Worm (Caenorhabditis elegans) whole organism, midembryonic: ENCODE results near the gene ethe-1.

Experiments
- T22C8.4 ChIP-seq: fragments of 200-800 bp; sonication (Bioruptor generic); IDR thresholded peaks from 2 replicates; pipeline ENCODE4 v1.3.6; 2022; ENCODE audit warnings: missing genetic modification characterization, missing compliant biosample characterization
- cog-1 ChIP-seq: sonication (generic microtip); optimal IDR thresholded peaks from 2 replicates; lab custom pipeline; 2016; ENCODE audit warnings: missing genetic modification characterization, missing compliant biosample characterization
- flt-1 ChIP-seq: fragments of 200-800 bp; sonication (Bioruptor generic); IDR thresholded peaks from 2 replicates; pipeline ENCODE4 v1.3.6; 2022; ENCODE audit warnings: missing genetic modification characterization, missing compliant biosample characterization
- klf-2 ChIP-seq: fragments of 200-800 bp; sonication (Bioruptor generic); conservative IDR thresholded peaks from 2 replicates; pipeline ENCODE4 v1.3.6; 2022; ENCODE audit warnings: missing genetic modification reagents, missing genetic modification characterization, missing compliant biosample characterization
- med-1 ChIP-seq: sonication (generic microtip); optimal IDR thresholded peaks from 2 replicates; lab custom pipeline; 2017; ENCODE audit warnings: missing genetic modification characterization, mild to moderate bottlenecking, missing compliant biosample characterization, antibody characterized with exemption, missing genetic modification reagents; ENCODE audit not compliant: insufficient read depth
- ref-1 ChIP-seq: fragments of 200-800 bp; sonication (Bioruptor generic); conservative IDR thresholded peaks from 2 replicates; pipeline ENCODE4 v1.3.6; 2022; ENCODE audit warnings: missing genetic modification reagents, missing genetic modification characterization, missing compliant biosample characterization
- tab-1 ChIP-seq: fragments of 200-800 bp; sonication (Bioruptor generic); IDR thresholded peaks from 2 replicates; pipeline ENCODE4 v1.3.6; 2022; ENCODE audit warnings: missing genetic modification characterization, missing compliant biosample characterization
- ztf-23 ChIP-seq: fragments of 200-800 bp; sonication (Bioruptor generic); IDR thresholded peaks from 2 replicates; pipeline ENCODE4 v1.3.6; 2022; ENCODE audit warnings: missing genetic modification reagents, missing genetic modification characterization, missing compliant biosample characterization
- ztf-29 ChIP-seq: fragments of 200-800 bp; sonication (Bioruptor generic); IDR thresholded peaks from 2 replicates; pipeline ENCODE4 v1.3.6; 2022; ENCODE audit warnings: missing genetic modification reagents, missing genetic modification characterization, missing compliant biosample characterization

ethe-1 gene

DNA sequence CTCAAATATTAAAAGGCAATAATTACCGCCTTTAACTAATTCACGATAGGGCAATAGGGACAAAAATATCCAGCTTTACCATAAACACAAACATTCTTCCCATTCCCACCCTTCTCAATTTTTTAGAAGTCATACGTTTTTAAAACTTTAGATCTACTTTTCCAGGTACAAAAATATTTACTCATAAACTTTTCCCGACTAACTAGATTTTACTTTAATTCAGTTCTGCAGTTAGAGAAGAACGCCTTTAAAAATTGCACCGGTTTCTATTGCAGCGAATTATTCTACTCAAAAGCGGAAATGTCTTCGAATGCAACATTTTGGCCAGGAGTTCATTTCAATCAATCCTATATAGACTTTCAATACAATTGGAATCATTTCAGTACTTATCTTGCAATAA lies 12.3 kb downstream of the ethe-1 start, which contains the start of gene sru-3:
Gene sru-3, plus strand, starts transcription at position 301 of the 400 bp plus-strand sequence.
- TF ChIP-seq flt-1 (GFP tag; lab: Robert Waterston, UW) = no peak

- TF ChIP-seq ztf-29 (GFP tag; lab: Robert Waterston, UW) = no peak
- TF ChIP-seq T22C8.4 (GFP tag; lab: Robert Waterston, UW) = no peak
- no peak for TF ChIP-seq ztf-23
- no peak for TF ChIP-seq med-1 (GFP tag; lab: Kevin White, UChicago)
- TF ChIP-seq flt-1 (GFP tag; lab: Robert Waterston, UW) = no peak
- TF ChIP-seq klf-2 (GFP tag; lab: Robert Waterston, UW) = no peak
- TF ChIP-seq tab-1 (GFP tag; lab: Robert Waterston, UW) = no peak
- TF ChIP-seq cog-1 (tag; lab: Kevin White, UChicago) = no peak
- no peak for TF ChIP-seq ref-1 (GFP tag; lab: Robert Waterston, UW)
Observed at ce11 chrIV:9490320-9490719, 18.2 kb downstream of the ethe-1 start, which contains the start of gene sru-6. TSS of gene sru-6 (plus strand) at chrIV:9490620.

ce11 chrIV:9488315-9488714 lies 20.2 kb downstream of the ethe-1 start, which contains the start of gene sru-1:
TSS of gene sru-1 (plus strand) at chrIV:9488615.
- no peak for TF ChIP-seq klf-2 (GFP tag; lab: Robert Waterston, UW)
- TF ChIP-seq ref-1 (GFP tag; lab: Robert Waterston, UW) = no peak
- no peak for TF ChIP-seq cog-1 (tag; lab: Kevin White, UChicago)

- TF ChIP-seq ztf-23 (no peak), tab-1 (GFP tag; lab: Robert Waterston, UW) (no peak), flt-1 (GFP tag; lab: Robert Waterston, UW) (no peak), T22C8.4 (GFP tag; lab: Robert Waterston, UW) (no peak), med-1 (GFP tag; lab: Kevin White, UChicago) (no peak), cog-1 (tag; lab: Kevin White, UChicago) (no peak)
Observed at ce11 chrIV:9486779-9487178, 21.8 kb downstream of the ethe-1 start.

DNA sequence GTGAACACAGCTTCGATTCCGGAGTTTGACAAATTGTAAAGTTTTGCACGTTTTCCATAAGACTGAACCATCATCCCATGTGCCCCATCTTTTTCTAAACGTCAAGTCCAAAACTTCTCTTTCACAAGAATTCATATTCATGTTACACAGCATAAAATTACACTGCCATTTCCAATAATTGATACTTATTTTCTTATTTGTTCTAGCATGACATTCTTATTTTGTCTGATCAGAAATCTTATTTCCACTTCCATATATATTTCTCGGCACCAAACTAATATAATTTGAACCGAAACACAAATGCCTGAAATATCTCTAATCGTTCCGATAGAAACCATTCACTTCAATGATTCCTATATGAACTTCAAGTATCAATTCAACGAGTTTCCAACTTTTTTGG lies 22.6 kb downstream of the ethe-1 start, which contains the start of gene sru-2:
Gene sru-2, plus strand, starts transcription at position 301 of the 400 bp plus-strand sequence.
- TF ChIP-seq tab-1 (GFP tag; lab: Robert Waterston, UW) (no peak), med-1 (GFP tag; lab: Kevin White, UChicago) (no peak), ztf-29 (GFP tag; lab: Robert Waterston, UW) (no peak)

DNA sequence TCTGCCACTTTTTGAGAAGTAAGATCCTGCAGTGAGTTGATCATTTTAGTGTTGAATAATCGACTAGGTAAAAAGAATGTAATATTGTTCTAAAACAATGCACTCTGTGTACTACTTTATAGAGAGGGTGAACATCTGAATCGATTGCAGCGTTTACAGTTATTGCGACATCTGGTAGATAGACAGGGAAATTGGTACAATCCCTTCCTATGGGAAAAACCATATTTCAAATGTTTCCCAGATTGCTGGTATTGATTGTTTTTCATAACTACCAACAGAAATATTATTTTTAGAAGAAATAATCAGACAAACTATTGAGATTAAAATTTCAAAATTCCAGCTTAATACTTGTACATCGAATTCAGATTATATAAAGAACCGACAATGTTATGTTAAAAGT lies 23.5 kb downstream of the ethe-1 start, which contains the start of gene gadr-2:
Gene gadr-2, minus strand, starts transcription at position 101 of the 400 bp plus-strand sequence.
- TF ChIP-seq tab-1 (GFP tag; lab: Robert Waterston, UW) = no peak
- TF ChIP-seq klf-2 (GFP tag; lab: Robert Waterston, UW) = no peak
- TF ChIP-seq ztf-23 = no peak
- TF ChIP-seq cog-1 (tag; lab: Kevin White, UChicago) = no peak

- TF ChIP-seq tab-1 (GFP tag; lab: Robert Waterston, UW) = no peak
- TF ChIP-seq ztf-29 (GFP tag; lab: Robert Waterston, UW) = no peak
Observed at ce11 chrIV:9480936-9481335, 27.6 kb downstream of the ethe-1 start, which contains the start of gene cng-3. TSS of gene cng-3 (minus strand) at chrIV:9481037.

ce11 chrIV:9477135-9477928 lies 31.2 kb downstream of the ethe-1 start, which contains the start of gene wrt-3:
TSS of gene wrt-3 (minus strand) at chrIV:9477456.
- TF ChIP-seq ztf-29 (GFP tag; lab: Robert Waterston, UW) = no peak; the same call in 1 of the 2 replicates
- peak; percentile 95 for TF ChIP-seq T22C8.4 (GFP tag; lab: Robert Waterston, UW)
- peak; percentile 96 for TF ChIP-seq ztf-23
- peak; percentile 99 for TF ChIP-seq flt-1 (GFP tag; lab: Robert Waterston, UW)
- TF ChIP-seq klf-2 (GFP tag; lab: Robert Waterston, UW) = no peak; the same call in 1 of the 2 replicates
- peak; percentile 58 for TF ChIP-seq cog-1 (tag; lab: Kevin White, UChicago)
- peak; percentile 89 for TF ChIP-seq med-1 (GFP tag; lab: Kevin White, UChicago)
- peak; percentile 95 for TF ChIP-seq ref-1 (GFP tag; lab: Robert Waterston, UW)
- TF ChIP-seq tab-1 (GFP tag; lab: Robert Waterston, UW) = peak; percentile 98

DNA sequence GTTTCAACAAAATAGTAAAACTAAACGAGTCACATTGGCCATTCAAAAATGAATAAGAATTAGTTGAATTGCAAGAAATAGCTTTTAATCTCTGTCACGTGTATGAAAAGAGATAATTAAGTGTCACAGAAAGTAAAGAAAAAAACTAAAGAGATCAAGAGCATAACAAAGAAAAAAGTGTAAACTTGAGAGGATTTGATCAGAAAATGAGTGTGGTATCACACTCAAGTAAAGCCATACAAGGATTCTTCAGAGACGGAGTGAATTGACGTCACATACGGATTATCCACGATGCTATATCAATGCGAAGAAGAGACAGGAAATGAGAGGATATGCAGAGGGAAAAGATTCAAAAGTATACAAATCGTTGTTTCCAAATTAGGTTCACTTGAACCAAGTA lies 39.3 kb downstream of the ethe-1 start:
- TF ChIP-seq cog-1 (tag; lab: Kevin White, UChicago) (no peak), klf-2 (GFP tag; lab: Robert Waterston, UW) (no peak), ztf-23 (no peak)

- TF ChIP-seq ztf-29 (GFP tag; lab: Robert Waterston, UW) = no peak
- TF ChIP-seq ztf-23 = no peak
- TF ChIP-seq med-1 (GFP tag; lab: Kevin White, UChicago) = no peak
- TF ChIP-seq cog-1 (tag; lab: Kevin White, UChicago) = no peak
- TF ChIP-seq tab-1 (GFP tag; lab: Robert Waterston, UW) = no peak
- TF ChIP-seq flt-1 (GFP tag; lab: Robert Waterston, UW) = no peak
- no peak for TF ChIP-seq ref-1 (GFP tag; lab: Robert Waterston, UW)
- TF ChIP-seq klf-2 (GFP tag; lab: Robert Waterston, UW) = no peak
- TF ChIP-seq T22C8.4 (GFP tag; lab: Robert Waterston, UW) = no peak
Observed at ce11 chrIV:9467418-9467817, 41.1 kb downstream of the ethe-1 start, which contains the start of gene F38E11.6. TSS of gene F38E11.6 (minus strand) at chrIV:9467518.
